Worm (Caenorhabditis elegans) whole organism, late embryonic: Measurements from ENCODE around the gene sek-5.

ENCODE experiments used
- ama-1 ChIP-seq: fragments of 150-350 bp; optimal IDR thresholded peaks from 2 replicates; lab custom pipeline; 2014
- ceh-48 ChIP-seq: sonication (generic microtip); optimal IDR thresholded peaks from 2 replicates; lab custom pipeline; 2016; ENCODE audit warnings: missing genetic modification characterization, inconsistent platforms, missing compliant biosample characterization
- fkh-10 ChIP-seq: fragments of 150-350 bp; optimal IDR thresholded peaks from 2 replicates; lab custom pipeline; 2014; ENCODE audit warnings: missing biosample characterization, missing genetic modification reagents, missing genetic modification characterization
- lin-11 ChIP-seq: fragments of 200-800 bp; sonication (Bioruptor generic); optimal IDR thresholded peaks from 2 replicates; lab custom pipeline; 2018; ENCODE audit warnings: mild to moderate bottlenecking, missing genetic modification characterization, missing compliant biosample characterization
- madf-2 ChIP-seq: sonication (generic microtip); optimal IDR thresholded peaks from 2 replicates; lab custom pipeline; 2017; ENCODE audit warnings: missing genetic modification characterization, missing compliant biosample characterization
- nhr-232 ChIP-seq: sonication (generic microtip); optimal IDR thresholded peaks from 2 replicates; lab custom pipeline; 2016; ENCODE audit warnings: missing genetic modification characterization, missing compliant biosample characterization
- npax-4 ChIP-seq: sonication (generic microtip); optimal IDR thresholded peaks from 2 replicates; lab custom pipeline; 2016; ENCODE audit warnings: missing genetic modification characterization, missing compliant biosample characterization
- sox-4 ChIP-seq: sonication (generic microtip); optimal IDR thresholded peaks from 2 replicates; lab custom pipeline; 2017; ENCODE audit warnings: mild to moderate bottlenecking, missing genetic modification characterization, inconsistent platforms, missing compliant biosample characterization
- tbx-2 ChIP-seq: sonication (generic microtip); optimal IDR thresholded peaks from 2 replicates; lab custom pipeline; 2016; ENCODE audit warnings: missing genetic modification characterization, missing compliant biosample characterization

- no peak for TF ChIP-seq npax-4 (tag; lab: Kevin White, UChicago)
- TF ChIP-seq fkh-10 (GFP tag; lab: Kevin White, UChicago): no peak
- no peak for TF ChIP-seq sox-4 (tag; lab: Kevin White, UChicago)
- TF ChIP-seq tbx-2: no peak
- TF ChIP-seq madf-2 (tag; lab: Kevin White, UChicago): no peak
- TF ChIP-seq ama-1 (lab: Kevin White, UChicago): no peak
- TF ChIP-seq ceh-48 (tag; lab: Kevin White, UChicago): no peak
- no peak for TF ChIP-seq lin-11 (tag; lab: Kevin White, UChicago)
- TF ChIP-seq nhr-232 (tag; lab: Kevin White, UChicago): no peak
These were observed at the start of gene sek-5 for ce11 chrX:5377307-5377706.
